Worm (Caenorhabditis elegans): ENCODE results near the gene srh-37.

srh-37 gene

DNA sequence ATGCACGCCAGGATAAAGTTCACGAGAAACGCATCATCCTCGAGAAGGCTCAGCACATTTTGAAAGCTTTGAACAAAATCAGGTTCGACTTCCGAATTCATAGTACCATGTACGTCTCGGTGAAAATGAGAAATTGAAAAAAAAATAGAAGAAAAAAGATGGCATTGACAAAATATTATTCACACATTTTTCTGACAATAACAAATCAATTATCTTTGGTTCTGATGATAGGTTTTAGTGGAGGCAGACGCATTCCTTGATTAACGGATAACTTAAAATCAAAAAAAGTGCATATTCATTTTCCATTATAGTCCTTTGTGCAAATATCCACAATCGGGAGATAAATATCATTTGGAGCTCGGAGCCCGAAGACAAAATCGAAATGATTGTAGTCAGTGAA is 9.2 kb upstream of the srh-37 start, which contains the start of gene srw-107:
Gene srw-107, minus strand, starts transcription at position 101 of the 400 bp plus-strand sequence.
- TF ChIP-seq lin-35 (GFP tag; optimal IDR thresholded peaks at IDR 0.05): no peak

DNA sequence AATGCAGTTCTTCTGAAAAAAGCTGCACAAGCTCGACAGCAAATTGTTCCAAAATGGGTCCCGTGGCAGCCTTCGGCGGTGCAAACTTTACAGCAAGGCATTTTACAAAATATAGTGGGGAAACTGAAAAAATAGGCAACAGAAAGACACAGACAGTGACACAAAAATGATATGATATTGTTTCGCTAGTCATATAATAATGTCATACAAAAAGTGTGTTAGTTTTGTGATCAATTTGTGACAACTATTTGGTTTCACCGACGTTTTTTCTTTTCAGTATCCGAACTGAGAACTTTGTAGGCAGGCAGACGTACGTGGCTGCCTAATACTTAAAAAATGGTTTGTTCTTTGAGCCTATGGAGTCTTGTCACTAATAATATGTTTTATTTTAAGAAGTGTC is 7.1 kb upstream of the srh-37 start, which contains the start of gene nhr-210:
Gene nhr-210, minus strand, starts transcription at position 101 of the 400 bp plus-strand sequence.
- peak; percentile 44 for TF ChIP-seq nhr-80 (tag; optimal IDR thresholded peaks at IDR 0.05)
- no peak for TF ChIP-seq hlh-12 (tag; optimal IDR thresholded peaks at IDR 0.05)

DNA sequence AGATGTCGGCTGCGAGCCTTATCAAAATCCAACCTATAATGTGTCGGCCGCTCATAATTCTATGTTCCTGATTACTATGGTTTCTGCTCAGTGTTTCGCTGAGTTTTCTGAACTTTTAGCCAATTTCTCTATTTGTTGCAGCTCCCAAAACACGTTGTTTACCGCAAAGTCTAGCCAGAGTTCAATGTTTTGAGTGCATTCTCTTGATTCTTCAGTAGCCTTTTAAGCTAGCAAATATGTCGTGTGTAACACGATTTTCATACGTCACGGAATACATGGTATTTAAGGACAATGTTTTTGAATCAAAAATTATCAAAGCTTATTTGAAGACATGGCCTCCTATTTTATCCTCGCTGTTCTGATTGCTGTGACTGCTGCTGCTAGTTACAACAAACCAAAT is 7.1 kb downstream of the srh-37 start, which contains the start of gene srlf-19:
Gene srlf-19, plus strand, starts transcription at position 301 of the 400 bp plus-strand sequence.
- TF ChIP-seq F52B5.7 (tag; optimal IDR thresholded peaks at IDR 0.05) (no peak), ztf-22 (GFP tag; optimal IDR thresholded peaks at IDR 0.05) (no peak), dpff-1 (tag; optimal IDR thresholded peaks at IDR 0.05) (no peak), ceh-27 (GFP tag; optimal IDR thresholded peaks at IDR 0.05) (no peak), ets-4 (GFP tag; optimal IDR thresholded peaks at IDR 0.05) (no peak), Y53F4B.3 (GFP tag; IDR thresholded peaks at IDR 0.05) (no peak), unc-130 (GFP tag; optimal IDR thresholded peaks at IDR 0.05) (no peak), akir-1 (GFP tag; optimal IDR thresholded peaks at IDR 0.05) (no peak), mes-4 (tag; optimal IDR thresholded peaks at IDR 0.05) (no peak), nhr-27 (tag; optimal IDR thresholded peaks at IDR 0.05) (no peak), F23B12.7 (tag; optimal IDR thresholded peaks at IDR 0.05; ENCODE audit: insufficient read depth) (no peak), fkh-3 (tag; optimal IDR thresholded peaks at IDR 0.05) (no peak), egrh-3 (GFP tag; IDR thresholded peaks at IDR 0.05) (no peak), let-607 (tag; optimal IDR thresholded peaks at IDR 0.05) (no peak), lin-54 (GFP tag; optimal IDR thresholded peaks at IDR 0.05) (no peak), ztf-25 (GFP tag; IDR thresholded peaks at IDR 0.05) (no peak), ceh-100 (GFP tag; IDR thresholded peaks at IDR 0.05) (no peak), bed-1 (GFP tag; IDR thresholded peaks at IDR 0.05) (no peak), hlh-26 (GFP tag; conservative IDR thresholded peaks at IDR 0.05) (no peak)

DNA sequence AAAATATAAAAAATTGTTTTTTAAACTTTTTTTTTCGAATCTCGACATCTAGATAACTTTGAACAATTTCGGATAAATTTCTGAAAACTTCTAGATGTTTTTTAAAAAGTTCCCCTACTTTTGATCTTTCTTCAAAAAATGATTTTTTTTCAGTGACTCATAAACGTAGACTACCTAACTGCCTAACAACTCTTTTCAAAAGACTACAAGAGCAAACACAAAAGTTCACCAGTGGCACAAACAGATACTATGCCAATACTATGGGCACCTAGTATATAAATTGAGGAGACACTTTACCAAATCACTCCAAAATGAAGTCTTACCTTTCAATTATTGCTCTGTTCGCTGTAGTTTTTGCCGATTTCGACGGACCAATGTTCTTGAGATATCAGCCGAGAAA is 8.6 kb downstream of the srh-37 start, which contains the start of gene srlf-35:
Gene srlf-35, plus strand, starts transcription at position 301 of the 400 bp plus-strand sequence.
- no peak for TF ChIP-seq ets-4 (GFP tag; optimal IDR thresholded peaks at IDR 0.05)
- TF ChIP-seq bed-2 (GFP tag; IDR thresholded peaks at IDR 0.05): no peak
- no peak for TF ChIP-seq attf-5 (GFP tag; optimal IDR thresholded peaks at IDR 0.05)
- no peak for TF ChIP-seq hsf-1 (GFP tag; IDR thresholded peaks at IDR 0.05)
- no peak for TF ChIP-seq atf-7 (tag; optimal IDR thresholded peaks at IDR 0.05)
- no peak for TF ChIP-seq him-1 (tag; optimal IDR thresholded peaks at IDR 0.05)
- no peak for TF ChIP-seq F55B11.4 (tag; optimal IDR thresholded peaks at IDR 0.05; ENCODE audit: borderline replicate concordance, insufficient read depth)
- TF ChIP-seq C06A6.2 (GFP tag; conservative IDR thresholded peaks at IDR 0.05): no peak
- TF ChIP-seq pha-4 (tag; optimal IDR thresholded peaks at IDR 0.05): no peak
- no peak for TF ChIP-seq K11D2.4 (GFP tag; IDR thresholded peaks at IDR 0.05)
- TF ChIP-seq lin-26 (GFP tag; IDR thresholded peaks at IDR 0.05): no peak
- no peak for TF ChIP-seq hlh-26 (GFP tag; conservative IDR thresholded peaks at IDR 0.05)
- no peak for TF ChIP-seq mxl-1 (tag; optimal IDR thresholded peaks at IDR 0.05)

DNA sequence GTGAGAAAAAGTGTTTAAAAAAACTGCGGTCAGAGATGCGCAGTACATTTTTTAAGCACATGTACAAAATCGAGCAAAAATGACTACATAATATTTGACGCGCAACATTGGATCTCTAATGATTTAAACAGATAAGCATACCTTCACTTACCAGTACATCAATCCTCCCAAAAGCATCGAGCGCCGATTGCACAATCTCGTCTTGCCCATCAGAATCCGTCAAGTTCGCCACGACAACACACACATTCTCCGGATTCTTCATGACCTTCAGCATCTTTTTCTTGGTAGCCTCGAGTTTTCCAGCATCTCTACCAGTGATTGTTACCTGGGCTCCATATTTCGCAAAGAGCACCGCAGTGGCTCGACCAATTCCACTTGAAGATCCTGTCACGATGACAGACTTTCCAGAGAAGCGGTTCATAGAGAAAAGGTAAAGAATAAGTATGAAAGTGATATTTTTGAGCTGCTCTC is 9.5 kb downstream of the srh-37 start, which contains the start of gene T01G6.10:
Gene T01G6.10, minus strand, starts transcription at position 421 of the 471 bp plus-strand sequence.
- no peak for TF ChIP-seq zim-3 (tag; optimal IDR thresholded peaks at IDR 0.05)
- no peak for TF ChIP-seq lin-54 (GFP tag; optimal IDR thresholded peaks at IDR 0.05)
- no peak for TF ChIP-seq snpc-3.4 (tag; optimal IDR thresholded peaks at IDR 0.05)
- TF ChIP-seq B0336.3 (GFP tag; IDR thresholded peaks at IDR 0.05): no peak

All from whole organism, young adult.